Fruit fly (Drosophila melanogaster) whole organism, adult: ENCODE results near the gene aurA.
A peak's percentile ranks its signal among the peaks of the same experiment; 100 is the strongest.

Experiments used
- CG11617 ChIP-seq: fragments of 200-800 bp; sonication (Bioruptor generic); optimal IDR thresholded peaks from 2 replicates; lab custom pipeline; 2017; ENCODE audit warnings: mild to moderate bottlenecking, missing biosample characterization, missing genetic modification reagents, missing genetic modification characterization
- CG12768 ChIP-seq: fragments of 200-800 bp; sonication (Bioruptor generic); optimal IDR thresholded peaks from 2 replicates; lab custom pipeline; 2017; ENCODE audit warnings: missing biosample characterization, missing genetic modification characterization, mild to moderate bottlenecking, moderate library complexity, missing genetic modification reagents
- CG14711 ChIP-seq: fragments of 200-800 bp; sonication (Bioruptor generic); optimal IDR thresholded peaks from 2 replicates; lab custom pipeline; 2018; ENCODE audit warnings: missing biosample characterization, mild to moderate bottlenecking, missing genetic modification characterization, moderate library complexity
- CG1620 ChIP-seq: fragments of 200-800 bp; sonication (Bioruptor generic); optimal IDR thresholded peaks from 2 replicates; lab custom pipeline; 2016; ENCODE audit warnings: missing biosample characterization, missing genetic modification characterization
- CG33017 ChIP-seq: fragments of 200-800 bp; sonication (Bioruptor generic); optimal IDR thresholded peaks from 2 replicates; lab custom pipeline; 2018; ENCODE audit warnings: missing biosample characterization, mild to moderate bottlenecking, missing genetic modification characterization, moderate library complexity
- CG5204 ChIP-seq: fragments of 200-800 bp; sonication (Bioruptor generic); optimal IDR thresholded peaks from 2 replicates; lab custom pipeline; 2016; ENCODE audit warnings: missing biosample characterization, missing genetic modification characterization
- CG7045 ChIP-seq: fragments of 200-800 bp; sonication (Bioruptor generic); optimal IDR thresholded peaks from 2 replicates; lab custom pipeline; 2017; ENCODE audit warnings: missing biosample characterization, mild to moderate bottlenecking, missing genetic modification characterization
- CG7101 ChIP-seq: fragments of 200-800 bp; sonication (Bioruptor generic); optimal IDR thresholded peaks from 2 replicates; lab custom pipeline; 2018; ENCODE audit warnings: missing biosample characterization, mild to moderate bottlenecking, missing genetic modification characterization, moderate library complexity
- Clk ChIP-seq: fragments of 200-800 bp; sonication (Bioruptor generic); optimal IDR thresholded peaks from 2 replicates; lab custom pipeline; 2017; ENCODE audit warnings: missing biosample characterization, missing genetic modification characterization
- Crg-1 ChIP-seq: fragments of 200-800 bp; sonication (Bioruptor generic); optimal IDR thresholded peaks from 2 replicates; lab custom pipeline; 2016; ENCODE audit warnings: missing biosample characterization, missing genetic modification characterization
- Hr96 ChIP-seq: fragments of 200-800 bp; sonication (Bioruptor generic); optimal IDR thresholded peaks from 2 replicates; lab custom pipeline; 2016; ENCODE audit warnings: missing biosample characterization, missing genetic modification characterization
- Mnt ChIP-seq: fragments of 200-800 bp; sonication (Bioruptor generic); optimal IDR thresholded peaks from 2 replicates; lab custom pipeline; 2016; ENCODE audit warnings: missing biosample characterization, mild to moderate bottlenecking, missing genetic modification characterization
- bab1 ChIP-seq: fragments of 200-800 bp; sonication (Bioruptor generic); optimal IDR thresholded peaks from 3 replicates; lab custom pipeline; 2019; ENCODE audit warnings: missing biosample characterization, mild to moderate bottlenecking, missing genetic modification characterization, moderate library complexity
- cic ChIP-seq: fragments of 200-800 bp; sonication (Bioruptor generic); optimal IDR thresholded peaks from 2 replicates; lab custom pipeline; 2017; ENCODE audit warnings: missing biosample characterization, mild to moderate bottlenecking, missing genetic modification characterization, moderate library complexity
- cnc ChIP-seq, 2 experiments: fragments of >200 bp; optimal IDR thresholded peaks; 2 replicates each; lab custom pipeline; 2017
- kay ChIP-seq: fragments of 200-800 bp; sonication (Bioruptor generic); peaks from one replicate; lab custom pipeline; 2016; ENCODE audit warnings: missing biosample characterization, missing genetic modification characterization, borderline replicate concordance
- ovo ChIP-seq: fragments of 200-800 bp; sonication (Bioruptor generic); optimal IDR thresholded peaks from 2 replicates; lab custom pipeline; 2016; ENCODE audit warnings: missing biosample characterization, missing genetic modification characterization
- pad ChIP-seq: fragments of 200-800 bp; sonication (Bioruptor generic); optimal IDR thresholded peaks from 3 replicates; lab custom pipeline; 2017; ENCODE audit warnings: missing biosample characterization, missing genetic modification characterization, mild to moderate bottlenecking, moderate library complexity, missing genetic modification reagents
- tj ChIP-seq: fragments of 200-800 bp; sonication (Bioruptor generic); optimal IDR thresholded peaks from 3 replicates; lab custom pipeline; 2017; ENCODE audit warnings: missing biosample characterization, mild to moderate bottlenecking, missing genetic modification characterization, moderate library complexity
- toe ChIP-seq: fragments of 200-800 bp; sonication (Bioruptor generic); optimal IDR thresholded peaks from 2 replicates; lab custom pipeline; 2016; ENCODE audit warnings: missing biosample characterization, missing genetic modification characterization

The aurA gene

DNA sequence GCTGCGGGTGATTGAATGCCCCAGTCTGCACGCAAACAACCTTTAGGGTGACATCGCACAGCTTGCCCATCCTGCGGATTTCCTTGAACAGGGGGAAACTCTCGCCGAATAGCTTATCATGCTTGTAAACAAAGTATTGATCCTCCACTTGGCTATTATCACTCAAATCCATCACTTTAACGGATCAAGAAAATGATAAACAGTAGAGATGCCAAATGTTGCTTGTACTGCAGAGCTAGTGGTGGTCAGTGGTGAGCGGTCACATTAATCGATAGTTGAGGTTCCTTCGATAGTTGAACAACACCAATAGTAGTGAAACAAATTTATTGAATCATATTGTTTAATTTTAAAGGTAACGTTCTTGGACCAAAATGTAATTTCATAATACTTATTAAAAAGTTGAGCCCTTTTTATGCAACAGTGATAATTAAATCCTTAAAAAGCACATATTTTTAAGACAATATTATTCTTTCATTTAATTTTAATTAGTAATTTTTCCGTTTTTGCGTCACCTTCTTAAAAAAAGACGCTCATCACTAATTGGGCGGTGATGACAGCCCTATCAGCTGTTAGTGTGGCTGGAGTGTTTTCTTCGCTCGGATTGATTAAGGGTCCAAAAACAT, 47.4 kb downstream of the aurA start, which contains the start of the genes KLHL18 and GCC185:
TSS of gene KLHL18 (minus strand) at position 233 of the 623 bp plus-strand sequence.
TSS of gene GCC185 (plus strand) at position 571 of the 623 bp plus-strand sequence.
- TF ChIP-seq pad (GFP tag; lab: Kevin White, UChicago) (peak; percentile 61), CG33017 (tag; lab: Kevin White, UChicago) (peak; percentile 53), Crg-1 (GFP tag; lab: Kevin White, UChicago) (peak; percentile 72), CG14711 (tag; lab: Kevin White, UChicago) (peak; percentile 92), Clk (GFP tag; lab: Kevin White, UChicago) (peak; percentile 77), bab1 (GFP tag; lab: Kevin White, UChicago) (peak; percentile 78), cnc (optimal IDR thresholded peaks at IDR 0.05; lab: Kevin White, UChicago) (no peak), cic (GFP tag; lab: Kevin White, UChicago) (peak; percentile 14), Mnt (GFP tag; lab: Kevin White, UChicago) (peak; percentile 68), CG12768 (GFP tag; lab: Kevin White, UChicago) (peak; percentile 75), CG1620 (peak; percentile 78), toe (GFP tag; lab: Kevin White, UChicago) (peak; percentile 94), tj (peak; percentile 64), CG7045 (peak; percentile 82), CG5204 (GFP tag; lab: Kevin White, UChicago) (peak; percentile 78), CG11617 (GFP tag; lab: Kevin White, UChicago) (peak; percentile 85), CG7101 (tag; lab: Kevin White, UChicago) (peak; percentile 79), kay (GFP tag; lab: Kevin White, UChicago) (no peak), Hr96 (peak; percentile 79), ovo (GFP tag; lab: Kevin White, UChicago) (peak; percentile 66)
